Worm (Caenorhabditis elegans) whole organism, L1 larva: ENCODE measurements around the gene Y17G9B.2.

ENCODE experiments used
- C04F5.9 ChIP-seq: sonication (generic microtip); optimal IDR thresholded peaks from 2 replicates; lab custom pipeline; 2016; ENCODE audit warnings: missing genetic modification characterization, missing compliant biosample characterization
- C16A3.4 ChIP-seq: fragments of 150-350 bp; optimal IDR thresholded peaks from 2 replicates; lab custom pipeline; 2014; ENCODE audit warnings: missing biosample characterization, missing genetic modification characterization
- C34B4.2 ChIP-seq: sonication (generic microtip); optimal IDR thresholded peaks from 2 replicates; lab custom pipeline; 2017; ENCODE audit warnings: mild to moderate bottlenecking, missing genetic modification characterization, missing compliant biosample characterization
- aly-2 ChIP-seq: fragments of 150-350 bp; optimal IDR thresholded peaks from 2 replicates; lab custom pipeline; 2014; ENCODE audit warnings: missing biosample characterization, missing genetic modification characterization
- blmp-1 ChIP-seq: fragments of 150-350 bp; optimal IDR thresholded peaks from 2 replicates; lab custom pipeline; 2014; ENCODE audit warnings: missing biosample characterization, missing genetic modification characterization
- ceh-63 ChIP-seq: fragments of 200-800 bp; sonication (Bioruptor generic); optimal IDR thresholded peaks from 2 replicates; lab custom pipeline; 2018; ENCODE audit warnings: mild to moderate bottlenecking, missing genetic modification characterization, missing compliant biosample characterization
- ceh-8 ChIP-seq: fragments of 200-800 bp; sonication (Bioruptor generic); optimal IDR thresholded peaks from 2 replicates; lab custom pipeline; 2018; ENCODE audit warnings: mild to moderate bottlenecking, missing genetic modification characterization, moderate library complexity, missing compliant biosample characterization
- ceh-88 ChIP-seq: fragments of 200-800 bp; sonication (Bioruptor generic); IDR thresholded peaks from 2 replicates; pipeline ENCODE4 v1.3.6; 2022; ENCODE audit warnings: missing genetic modification characterization, missing compliant biosample characterization
- ces-1 ChIP-seq: fragments of 150-350 bp; optimal IDR thresholded peaks from 2 replicates; lab custom pipeline; 2014; ENCODE audit warnings: missing biosample characterization, missing genetic modification reagents, missing genetic modification characterization
- efl-1 ChIP-seq, 4 experiments: fragments of 150-350 bp; optimal IDR thresholded peaks in 3 of 4; peaks in 1 of 4; 1 replicate in 1 of 4; 2 replicates in 3 of 4; lab custom pipeline; 2014; ENCODE audit warnings: missing biosample characterization in 2 of 4, missing genetic modification characterization in 2 of 4, missing genetic modification reagents in 2 of 4
- efl-3 ChIP-seq: fragments of 200-800 bp; sonication (Bioruptor generic); optimal IDR thresholded peaks from 2 replicates; lab custom pipeline; 2018; ENCODE audit warnings: mild to moderate bottlenecking, missing genetic modification characterization, missing compliant biosample characterization
- egl-27 ChIP-seq, 2 experiments: fragments of 150-350 bp in 1 of 2; sonication (generic microtip); optimal IDR thresholded peaks; 3 replicates each; lab custom pipeline; 2017 to 2018; ENCODE audit warnings: missing biosample characterization in 2 of 2, missing genetic modification characterization in 2 of 2, missing genetic modification reagents in 2 of 2
- elt-2 ChIP-seq: sonication (generic microtip); optimal IDR thresholded peaks from 2 replicates; lab custom pipeline; 2016; ENCODE audit warnings: missing genetic modification characterization, mild to moderate bottlenecking, inconsistent platforms, missing compliant biosample characterization, missing genetic modification reagents
- fkh-4 ChIP-seq: sonication (generic microtip); optimal IDR thresholded peaks from 2 replicates; lab custom pipeline; 2016; ENCODE audit warnings: missing compliant biosample characterization, missing genetic modification characterization, borderline replicate concordance
- fkh-8 ChIP-seq: sonication (generic microtip); optimal IDR thresholded peaks from 2 replicates; lab custom pipeline; 2016; ENCODE audit warnings: mild to moderate bottlenecking, missing genetic modification characterization, missing compliant biosample characterization
- hlh-17 ChIP-seq: fragments of 200-800 bp; sonication (Bioruptor generic); optimal IDR thresholded peaks from 2 replicates; lab custom pipeline; 2018; ENCODE audit warnings: missing genetic modification characterization, mild to moderate bottlenecking, missing compliant biosample characterization, moderate library complexity, borderline replicate concordance
- hlh-4 ChIP-seq: sonication (generic microtip); optimal IDR thresholded peaks from 2 replicates; lab custom pipeline; 2016; ENCODE audit warnings: mild to moderate bottlenecking, missing genetic modification characterization, missing compliant biosample characterization
- isw-1 ChIP-seq: fragments of 200-800 bp; sonication (Bioruptor generic); IDR thresholded peaks from 2 replicates; pipeline ENCODE4 v1.3.6; 2022; ENCODE audit warnings: missing genetic modification characterization, missing compliant biosample characterization
- jun-1 ChIP-seq: fragments of 150-350 bp; optimal IDR thresholded peaks from 2 replicates; lab custom pipeline; 2014; ENCODE audit warnings: missing biosample characterization, missing genetic modification reagents, missing genetic modification characterization
- lin-39 ChIP-seq: fragments of 150-350 bp; optimal IDR thresholded peaks from 2 replicates; lab custom pipeline; 2014; ENCODE audit warnings: missing biosample characterization, missing genetic modification reagents, missing genetic modification characterization
- lir-3 ChIP-seq: sonication (generic microtip); optimal IDR thresholded peaks from 2 replicates; lab custom pipeline; 2016; ENCODE audit warnings: mild to moderate bottlenecking, missing genetic modification characterization, moderate library complexity, missing compliant biosample characterization; ENCODE audit not compliant: poor library complexity
- lsy-2 ChIP-seq, 2 experiments: fragments of 150-350 bp; optimal IDR thresholded peaks; 2 replicates each; lab custom pipeline; 2014; ENCODE audit warnings: missing biosample characterization in 2 of 2, missing genetic modification characterization in 2 of 2
- mdl-1 ChIP-seq, 2 experiments: fragments of 150-350 bp; optimal IDR thresholded peaks; 2 replicates each; lab custom pipeline; 2014 to 2017; ENCODE audit warnings: missing biosample characterization in 2 of 2, missing genetic modification characterization in 2 of 2, inconsistent platforms in 1 of 2
- mef-2 ChIP-seq: fragments of 150-350 bp; optimal IDR thresholded peaks from 2 replicates; lab custom pipeline; 2014; ENCODE audit warnings: missing biosample characterization, missing genetic modification characterization
- nhr-11 ChIP-seq: fragments of 150-350 bp; optimal IDR thresholded peaks from 2 replicates; lab custom pipeline; 2014; ENCODE audit warnings: missing biosample characterization, missing genetic modification characterization
- nhr-20 ChIP-seq: sonication (generic microtip); optimal IDR thresholded peaks from 2 replicates; lab custom pipeline; 2016; ENCODE audit warnings: mild to moderate bottlenecking, missing genetic modification characterization, missing compliant biosample characterization
- nhr-71 ChIP-seq: sonication (generic microtip); optimal IDR thresholded peaks from 2 replicates; lab custom pipeline; 2016; ENCODE audit warnings: mild to moderate bottlenecking, missing genetic modification characterization, moderate library complexity, missing compliant biosample characterization
- nhr-76 ChIP-seq: sonication (generic microtip); optimal IDR thresholded peaks from 2 replicates; lab custom pipeline; 2017; ENCODE audit warnings: missing biosample characterization, missing genetic modification characterization
- nhr-84 ChIP-seq: sonication (generic microtip); optimal IDR thresholded peaks from 2 replicates; lab custom pipeline; 2017; ENCODE audit warnings: missing biosample characterization, missing genetic modification characterization
- nhr-85 ChIP-seq: sonication (generic microtip); peaks from one replicate; lab custom pipeline; 2016; ENCODE audit warnings: missing genetic modification characterization, inconsistent platforms, missing compliant biosample characterization
- nhr-90 ChIP-seq: sonication (generic microtip); optimal IDR thresholded peaks from 2 replicates; lab custom pipeline; 2016; ENCODE audit warnings: mild to moderate bottlenecking, missing genetic modification characterization, missing compliant biosample characterization; ENCODE audit not compliant: poor library complexity
- pag-3 ChIP-seq: sonication (generic microtip); optimal IDR thresholded peaks from 2 replicates; lab custom pipeline; 2017; ENCODE audit warnings: missing genetic modification characterization, mild to moderate bottlenecking, missing compliant biosample characterization, antibody characterized with exemption, borderline replicate concordance; ENCODE audit not compliant: insufficient read depth
- pax-3 ChIP-seq: fragments of 200-800 bp; sonication (Bioruptor generic); optimal IDR thresholded peaks from 2 replicates; lab custom pipeline; 2018; ENCODE audit warnings: mild to moderate bottlenecking, missing genetic modification characterization, moderate library complexity, missing compliant biosample characterization
- pqm-1 ChIP-seq: sonication (generic microtip); optimal IDR thresholded peaks from 3 replicates; lab custom pipeline; 2017; ENCODE audit warnings: missing biosample characterization, missing genetic modification characterization
- rnt-1 ChIP-seq: sonication (generic microtip); optimal IDR thresholded peaks from 2 replicates; lab custom pipeline; 2016; ENCODE audit warnings: mild to moderate bottlenecking, missing genetic modification characterization, moderate library complexity, missing compliant biosample characterization
- skn-1 ChIP-seq: fragments of 150-350 bp; optimal IDR thresholded peaks from 2 replicates; lab custom pipeline; 2014; ENCODE audit warnings: missing biosample characterization, missing genetic modification characterization
- sox-4 ChIP-seq: sonication (generic microtip); optimal IDR thresholded peaks from 2 replicates; lab custom pipeline; 2016; ENCODE audit warnings: missing genetic modification characterization, missing compliant biosample characterization
- sup-37 ChIP-seq: fragments of 200-800 bp; sonication (Bioruptor generic); optimal IDR thresholded peaks from 2 replicates; lab custom pipeline; 2018; ENCODE audit warnings: mild to moderate bottlenecking, missing genetic modification characterization, missing compliant biosample characterization
- swsn-7 ChIP-seq: sonication (generic microtip); optimal IDR thresholded peaks from 2 replicates; lab custom pipeline; 2016; ENCODE audit warnings: missing genetic modification characterization, missing compliant biosample characterization
- tbx-2 ChIP-seq: sonication (generic microtip); optimal IDR thresholded peaks from 2 replicates; lab custom pipeline; 2016; ENCODE audit warnings: missing genetic modification characterization, missing compliant biosample characterization
- tlp-1 ChIP-seq: fragments of 150-350 bp; optimal IDR thresholded peaks from 2 replicates; lab custom pipeline; 2014; ENCODE audit warnings: missing biosample characterization, missing genetic modification characterization
- unc-130 ChIP-seq: fragments of 150-350 bp; optimal IDR thresholded peaks from 2 replicates; lab custom pipeline; 2017; ENCODE audit warnings: missing biosample characterization, missing genetic modification characterization, inconsistent platforms
- unc-98 ChIP-seq: fragments of 200-800 bp; sonication (Bioruptor generic); IDR thresholded peaks from 2 replicates; pipeline ENCODE4 v1.3.6; 2022; ENCODE audit warnings: missing genetic modification characterization, missing compliant biosample characterization
- xbp-1 ChIP-seq: sonication (generic microtip); optimal IDR thresholded peaks from 2 replicates; lab custom pipeline; 2016; ENCODE audit warnings: missing genetic modification characterization, missing compliant biosample characterization
- zag-1 ChIP-seq: fragments of 150-350 bp; optimal IDR thresholded peaks from 2 replicates; lab custom pipeline; 2014; ENCODE audit warnings: missing biosample characterization, missing genetic modification characterization

Gene Y17G9B.2

ce11 chrIV:4745422-4745821 lies 18.5 kb upstream of the Y17G9B.2 start, which contains the start of gene timm-17B.1 (continued):
- TF ChIP-seq pag-3 (tag; lab: Kevin White, UChicago) (no peak), lin-39 (tag; lab: Kevin White, UChicago) (peak; percentile 91), skn-1 (tag; lab: Kevin White, UChicago) (peak; percentile 49)

- TF ChIP-seq pag-3 (tag; lab: Kevin White, UChicago): no peak
- TF ChIP-seq egl-27 (tag; optimal IDR thresholded peaks at IDR 0.05; lab: Kevin White, UChicago): no peak
- TF ChIP-seq lsy-2 (tag; optimal IDR thresholded peaks at IDR 0.05; lab: Kevin White, UChicago): peak; percentile 43 to 51
- peak; percentile 55 for TF ChIP-seq nhr-85 (tag; lab: Kevin White, UChicago)
- no peak for TF ChIP-seq efl-1 (optimal IDR thresholded peaks at IDR 0.05; lab: Kevin White, UChicago)
- TF ChIP-seq efl-1 (GFP tag; optimal IDR thresholded peaks at IDR 0.05 in 1 of 2; lab: Kevin White, UChicago): peak in 1 of 2 experiments; percentile 35
- TF ChIP-seq unc-130 (tag; lab: Kevin White, UChicago): peak; percentile 22
- TF ChIP-seq swsn-7 (tag; lab: Kevin White, UChicago): peak; percentile 2
- peak; percentile 50 for TF ChIP-seq nhr-71
- peak; percentile 63 for TF ChIP-seq rnt-1 (tag; lab: Kevin White, UChicago)
- peak; percentile 20 for TF ChIP-seq nhr-20 (tag; lab: Kevin White, UChicago)
- no peak for TF ChIP-seq ces-1 (GFP tag; lab: Kevin White, UChicago)
- no peak for TF ChIP-seq nhr-84 (tag; lab: Kevin White, UChicago)
- TF ChIP-seq fkh-8 (tag; lab: Kevin White, UChicago): no peak
Observed at ce11 chrIV:4747553-4747952, 16.4 kb upstream of the Y17G9B.2 start, which contains the start of gene tctn-1. TSS of gene tctn-1 (minus strand) at chrIV:4747832.

ce11 chrIV:4748408-4749105 lies 15.4 kb upstream of the Y17G9B.2 start, which contains the start of gene cyc-2.1:
TSS of gene cyc-2.1 (minus strand) at chrIV:4749012.
- no peak for TF ChIP-seq mef-2 (tag; lab: Kevin White, UChicago)
- peak; percentile 80 to 91 for TF ChIP-seq lsy-2 (tag; optimal IDR thresholded peaks at IDR 0.05; lab: Kevin White, UChicago)
- TF ChIP-seq C04F5.9: no peak
- TF ChIP-seq blmp-1 (tag; lab: Kevin White, UChicago): no peak
- TF ChIP-seq C34B4.2: no peak
- peak; percentile 37 for TF ChIP-seq nhr-90 (tag; lab: Kevin White, UChicago)
- peak; percentile 59 for TF ChIP-seq swsn-7 (tag; lab: Kevin White, UChicago)
- no peak for TF ChIP-seq hlh-4
- peak; percentile 34 for TF ChIP-seq xbp-1 (tag; lab: Kevin White, UChicago)
- no peak for TF ChIP-seq sup-37
- TF ChIP-seq hlh-17 (GFP tag; lab: Kevin White, UChicago): no peak
- no peak for TF ChIP-seq pag-3 (tag; lab: Kevin White, UChicago)
- peak; percentile 28 for TF ChIP-seq elt-2 (tag; lab: Kevin White, UChicago)
- TF ChIP-seq isw-1 (GFP tag; lab: Robert Waterston, UW): peak; percentile 38; the same call in 1 of the 2 replicates
- TF ChIP-seq aly-2 (tag; lab: Kevin White, UChicago): peak; percentile 42
- TF ChIP-seq ceh-88: no peak
- no peak for TF ChIP-seq tlp-1 (tag; lab: Kevin White, UChicago)
- TF ChIP-seq C16A3.4: peak; percentile 58
- TF ChIP-seq tbx-2 (tag; lab: Kevin White, UChicago): peak; percentile 58
- no peak for TF ChIP-seq zag-1
- TF ChIP-seq sox-4 (tag; lab: Kevin White, UChicago): no peak
- peak in 1 of 2 experiments; percentile 37 for TF ChIP-seq mdl-1 (tag; optimal IDR thresholded peaks at IDR 0.05; lab: Kevin White, UChicago)
- no peak for TF ChIP-seq pqm-1 (tag; lab: Kevin White, UChicago)
- no peak for TF ChIP-seq efl-3 (GFP tag; lab: Kevin White, UChicago)
- no peak for TF ChIP-seq lin-39 (tag; lab: Kevin White, UChicago)
- TF ChIP-seq nhr-85 (tag; lab: Kevin White, UChicago): peak; percentile 68
- TF ChIP-seq nhr-84 (tag; lab: Kevin White, UChicago): no peak
- TF ChIP-seq ceh-63: no peak
- TF ChIP-seq jun-1 (tag; lab: Kevin White, UChicago): no peak
- TF ChIP-seq nhr-76 (tag; lab: Kevin White, UChicago): no peak
- TF ChIP-seq lir-3: no peak
- TF ChIP-seq ceh-8 (GFP tag; lab: Kevin White, UChicago): no peak
- peak; percentile 80 for TF ChIP-seq nhr-20 (tag; lab: Kevin White, UChicago)
- TF ChIP-seq pax-3 (tag; lab: Kevin White, UChicago): no peak
- TF ChIP-seq unc-98 (GFP tag; lab: Robert Waterston, UW): no peak
- no peak for TF ChIP-seq fkh-4 (tag; lab: Kevin White, UChicago)
- no peak for TF ChIP-seq nhr-11 (tag; lab: Kevin White, UChicago)
